Worm (Caenorhabditis elegans): ENCODE measurements around the gene mtm-6.

ce11 chrIII:13348891-13349290, 2.0 kb downstream of the mtm-6 start:
- TF ChIP-seq tbx-2 (tag; optimal IDR thresholded peaks at IDR 0.05), result no peak
- TF ChIP-seq syd-9 (tag; optimal IDR thresholded peaks at IDR 0.05), result no peak
- TF ChIP-seq gmeb-2 (tag; optimal IDR thresholded peaks at IDR 0.05), result no peak
- no peak for TF ChIP-seq ceh-2 (tag; optimal IDR thresholded peaks at IDR 0.05)
- TF ChIP-seq pha-4 (tag; optimal IDR thresholded peaks at IDR 0.05), result no peak
- TF ChIP-seq pag-3 (tag; optimal IDR thresholded peaks at IDR 0.05; ENCODE audit: borderline replicate concordance), result no peak
- TF ChIP-seq pros-1 (tag; optimal IDR thresholded peaks at IDR 0.05), result no peak
- no peak for TF ChIP-seq fkh-10 (GFP tag; optimal IDR thresholded peaks at IDR 0.05)
- TF ChIP-seq sox-4 (tag; optimal IDR thresholded peaks at IDR 0.05), result no peak
- TF ChIP-seq lim-6 (tag; optimal IDR thresholded peaks at IDR 0.05), result no peak
- no peak for TF ChIP-seq ceh-9 (tag; optimal IDR thresholded peaks at IDR 0.05)
- no peak for TF ChIP-seq ceh-30 (tag; optimal IDR thresholded peaks at IDR 0.05)

Measured in whole organism, late embryonic.